Worm (Caenorhabditis elegans): ENCODE results near the gene vit-3.

ce11 chrX:3547097-3547496, 25.3 kb downstream of the vit-3 start:
- TF ChIP-seq fos-1 (tag; optimal IDR thresholded peaks at IDR 0.05) (no peak), zag-1 (tag; optimal IDR thresholded peaks at IDR 0.05) (no peak), unc-62 (GFP tag; optimal IDR thresholded peaks at IDR 0.05) (no peak), ztf-11 (tag; optimal IDR thresholded peaks at IDR 0.05) (no peak), nhr-12 (tag; optimal IDR thresholded peaks at IDR 0.05) (no peak), lin-39 (tag; optimal IDR thresholded peaks at IDR 0.05) (no peak), mab-5 (tag; optimal IDR thresholded peaks at IDR 0.05) (no peak), aly-2 (tag; optimal IDR thresholded peaks at IDR 0.05) (no peak), sem-4 (tag; optimal IDR thresholded peaks at IDR 0.05) (no peak), ceh-16 (tag; optimal IDR thresholded peaks at IDR 0.05) (peak; percentile 8), peb-1 (tag; optimal IDR thresholded peaks at IDR 0.05) (no peak), lin-13 (GFP tag; optimal IDR thresholded peaks at IDR 0.05) (no peak), nhr-77 (tag; optimal IDR thresholded peaks at IDR 0.05) (no peak), nhr-237 (tag; optimal IDR thresholded peaks at IDR 0.05) (no peak)
